Fruit fly (Drosophila melanogaster) whole organism, embryonic: ENCODE data around the gene CG11674.
A peak's percentile ranks its signal among the peaks of the same experiment; 100 is the strongest.

ENCODE experiments used
- Bteb2 ChIP-seq: fragments of 200-800 bp; sonication (Bioruptor generic); optimal IDR thresholded peaks from 2 replicates; lab custom pipeline; 2016; ENCODE audit warnings: missing biosample characterization, missing genetic modification characterization
- C15 ChIP-seq: fragments of 200-800 bp; sonication (Bioruptor generic); IDR thresholded peaks from 3 replicates; pipeline ENCODE4 v1.3.6; 2022; ENCODE audit warnings: missing biosample characterization, missing genetic modification characterization
- CG13894 ChIP-seq: fragments of 200-800 bp; sonication (Bioruptor generic); optimal IDR thresholded peaks from 3 replicates; lab custom pipeline; 2018; ENCODE audit warnings: missing biosample characterization, mild to moderate bottlenecking, missing genetic modification characterization, moderate library complexity
- CG15011 ChIP-seq: fragments of 200-800 bp; sonication (Bioruptor generic); optimal IDR thresholded peaks from 3 replicates; lab custom pipeline; 2018; ENCODE audit warnings: missing biosample characterization, mild to moderate bottlenecking, missing genetic modification characterization
- CG16813 ChIP-seq: fragments of 200-800 bp; sonication (Bioruptor generic); IDR thresholded peaks from 3 replicates; pipeline ENCODE4 v1.3.6; 2022; ENCODE audit warnings: missing biosample characterization, missing genetic modification characterization; ENCODE audit not compliant: partially characterized antibody
- CG17568 ChIP-seq: fragments of 200-800 bp; sonication (Bioruptor generic); optimal IDR thresholded peaks from 2 replicates; lab custom pipeline; 2018; ENCODE audit warnings: missing biosample characterization, mild to moderate bottlenecking, missing genetic modification characterization, moderate library complexity
- CG18476 ChIP-seq: fragments of 200-800 bp; sonication (Bioruptor generic); optimal IDR thresholded peaks from 2 replicates; lab custom pipeline; 2016; ENCODE audit warnings: missing biosample characterization, mild to moderate bottlenecking, missing genetic modification characterization
- CG34224 ChIP-seq: fragments of 200-800 bp; sonication (Bioruptor generic); IDR thresholded peaks from 3 replicates; pipeline ENCODE4 v1.3.6; 2022; ENCODE audit warnings: missing biosample characterization, missing genetic modification characterization; ENCODE audit not compliant: partially characterized antibody
- CG5180 ChIP-seq: fragments of 200-800 bp; sonication (Bioruptor generic); optimal IDR thresholded peaks from 3 replicates; lab custom pipeline; 2017; ENCODE audit warnings: missing biosample characterization, missing genetic modification characterization, mild to moderate bottlenecking, moderate library complexity, missing genetic modification reagents
- CG6683 ChIP-seq: fragments of 200-800 bp; sonication (Bioruptor generic); optimal IDR thresholded peaks from 2 replicates; lab custom pipeline; 2017; ENCODE audit warnings: missing biosample characterization, mild to moderate bottlenecking, missing genetic modification characterization, missing genetic modification reagents
- CG7556 ChIP-seq: fragments of 200-800 bp; sonication (Bioruptor generic); optimal IDR thresholded peaks from 2 replicates; lab custom pipeline; 2017; ENCODE audit warnings: missing biosample characterization, mild to moderate bottlenecking, missing genetic modification characterization
- CG8478 ChIP-seq: fragments of >200 bp; optimal IDR thresholded peaks from 2 replicates; lab custom pipeline; 2018
- CG9727 ChIP-seq: fragments of 200-800 bp; sonication (Bioruptor generic); optimal IDR thresholded peaks from 3 replicates; lab custom pipeline; 2017; ENCODE audit warnings: missing biosample characterization, mild to moderate bottlenecking, missing genetic modification characterization
- CHES-1-like ChIP-seq: fragments of 200-800 bp; sonication (Bioruptor generic); optimal IDR thresholded peaks from 2 replicates; lab custom pipeline; 2016; ENCODE audit warnings: missing biosample characterization, missing genetic modification characterization
- CTCF ChIP-seq: fragments of 200-800 bp; sonication (Bioruptor generic); optimal IDR thresholded peaks from 2 replicates; lab custom pipeline; 2017; ENCODE audit warnings: missing biosample characterization, mild to moderate bottlenecking, missing genetic modification characterization, moderate library complexity
- Doc3 ChIP-seq: fragments of 200-800 bp; sonication (Bioruptor generic); IDR thresholded peaks from 3 replicates; pipeline ENCODE4 v1.3.6; 2022; ENCODE audit warnings: missing biosample characterization, missing genetic modification characterization; ENCODE audit not compliant: partially characterized antibody
- HHEX ChIP-seq: fragments of 200-800 bp; sonication (Bioruptor generic); optimal IDR thresholded peaks from 3 replicates; lab custom pipeline; 2017; ENCODE audit warnings: missing biosample characterization, mild to moderate bottlenecking, missing genetic modification characterization, missing genetic modification reagents
- HLH3B ChIP-seq: fragments of 200-800 bp; sonication (Bioruptor generic); IDR thresholded peaks from 2 replicates; pipeline ENCODE4 v1.3.6; 2022; ENCODE audit warnings: missing biosample characterization, missing genetic modification characterization
- HLHmδ ChIP-seq: fragments of 200-800 bp; sonication (Bioruptor generic); optimal IDR thresholded peaks from 2 replicates; lab custom pipeline; 2018; ENCODE audit warnings: missing biosample characterization, mild to moderate bottlenecking, missing genetic modification characterization, moderate library complexity
- Max ChIP-seq: fragments of 200-800 bp; sonication (Bioruptor generic); optimal IDR thresholded peaks from 2 replicates; lab custom pipeline; 2016; ENCODE audit warnings: missing biosample characterization, mild to moderate bottlenecking, missing genetic modification characterization
- Med ChIP-seq: fragments of 200-800 bp; sonication (Bioruptor generic); peaks from one replicate; lab custom pipeline; 2016; ENCODE audit warnings: missing biosample characterization, missing genetic modification characterization, mild to moderate bottlenecking, inconsistent platforms, moderate library complexity
- Rfx ChIP-seq: fragments of 200-800 bp; sonication (Bioruptor generic); IDR thresholded peaks from 2 replicates; pipeline ENCODE4 v1.3.6; 2022; ENCODE audit warnings: missing biosample characterization, missing genetic modification characterization
- Trl ChIP-seq, 3 experiments: fragments of >200 bp in 2 of 3; fragments of 200-800 bp in 1 of 3; sonication (Bioruptor generic) in 1 of 3; optimal IDR thresholded peaks; 2 replicates in 1 of 3; 3 replicates in 2 of 3; lab custom pipeline; 2016 to 2017; ENCODE audit warnings: missing biosample characterization in 1 of 3, missing genetic modification characterization in 1 of 3
- ac ChIP-seq: fragments of 200-800 bp; sonication (Bioruptor generic); optimal IDR thresholded peaks from 3 replicates; lab custom pipeline; 2017; ENCODE audit warnings: missing biosample characterization, mild to moderate bottlenecking, missing genetic modification characterization
- amos ChIP-seq: fragments of 200-800 bp; sonication (Bioruptor generic); IDR thresholded peaks from 2 replicates; pipeline ENCODE4 v1.3.6; 2022; ENCODE audit warnings: missing biosample characterization, missing genetic modification characterization; ENCODE audit not compliant: partially characterized antibody
- ase ChIP-seq: fragments of 200-800 bp; sonication (Bioruptor generic); IDR thresholded peaks from 3 replicates; pipeline ENCODE4 v1.3.6; 2022; ENCODE audit warnings: missing biosample characterization, missing genetic modification characterization
- bbx ChIP-seq: fragments of 200-800 bp; sonication (Bioruptor generic); IDR thresholded peaks from 2 replicates; pipeline ENCODE4 v1.3.6; 2022; ENCODE audit warnings: missing biosample characterization, missing genetic modification characterization; ENCODE audit not compliant: partially characterized antibody
- bigmax ChIP-seq: fragments of 200-800 bp; sonication (Bioruptor generic); optimal IDR thresholded peaks from 2 replicates; lab custom pipeline; 2018; ENCODE audit warnings: missing biosample characterization, mild to moderate bottlenecking, missing genetic modification characterization
- bowl ChIP-seq: fragments of 200-800 bp; sonication (Bioruptor generic); IDR thresholded peaks from 2 replicates; pipeline ENCODE4 v1.3.6; 2022; ENCODE audit warnings: missing biosample characterization, missing genetic modification characterization
- crol ChIP-seq: fragments of 200-800 bp; sonication (Bioruptor generic); IDR thresholded peaks from 2 replicates; pipeline ENCODE4 v1.3.6; 2022; ENCODE audit warnings: missing biosample characterization, missing genetic modification characterization
- cwo ChIP-seq: fragments of 200-800 bp; sonication (Bioruptor generic); optimal IDR thresholded peaks from 3 replicates; lab custom pipeline; 2017; ENCODE audit warnings: missing biosample characterization, missing genetic modification characterization, mild to moderate bottlenecking, moderate library complexity, missing genetic modification reagents
- ewg ChIP-seq: fragments of 200-800 bp; sonication (Bioruptor generic); optimal IDR thresholded peaks from 3 replicates; lab custom pipeline; 2017; ENCODE audit warnings: mild to moderate bottlenecking, missing biosample characterization, missing genetic modification reagents, missing genetic modification characterization
- fd102C ChIP-seq: fragments of 200-800 bp; sonication (Bioruptor generic); optimal IDR thresholded peaks from 2 replicates; lab custom pipeline; 2018; ENCODE audit warnings: missing biosample characterization, mild to moderate bottlenecking, missing genetic modification characterization, moderate library complexity
- ftz-f1 ChIP-seq: fragments of 200-800 bp; sonication (Bioruptor generic); optimal IDR thresholded peaks from 2 replicates; lab custom pipeline; 2016; ENCODE audit warnings: missing biosample characterization, missing genetic modification characterization
- ind ChIP-seq: fragments of 200-800 bp; sonication (Bioruptor generic); optimal IDR thresholded peaks from 3 replicates; lab custom pipeline; 2016; ENCODE audit warnings: missing biosample characterization, missing genetic modification characterization
- jing ChIP-seq: fragments of 200-800 bp; sonication (Bioruptor generic); optimal IDR thresholded peaks from 2 replicates; lab custom pipeline; 2018; ENCODE audit warnings: missing biosample characterization, mild to moderate bottlenecking, missing genetic modification characterization
- lab ChIP-seq: fragments of 200-800 bp; sonication (Bioruptor generic); optimal IDR thresholded peaks from 3 replicates; lab custom pipeline; 2017; ENCODE audit warnings: missing biosample characterization, missing genetic modification characterization, mild to moderate bottlenecking, moderate library complexity, missing genetic modification reagents
- lmd ChIP-seq: fragments of 200-800 bp; sonication (Bioruptor generic); IDR thresholded peaks from 2 replicates; pipeline ENCODE4 v1.3.6; 2022; ENCODE audit warnings: missing biosample characterization, missing genetic modification characterization
- nerfin-2 ChIP-seq: fragments of 200-800 bp; sonication (Bioruptor generic); IDR thresholded peaks from 2 replicates; pipeline ENCODE4 v1.3.6; 2022; ENCODE audit warnings: missing biosample characterization, missing genetic modification characterization; ENCODE audit not compliant: partially characterized antibody
- nom ChIP-seq: fragments of 200-800 bp; sonication (Bioruptor generic); optimal IDR thresholded peaks from 2 replicates; lab custom pipeline; 2017; ENCODE audit warnings: missing biosample characterization, missing genetic modification characterization, mild to moderate bottlenecking, moderate library complexity, missing genetic modification reagents
- pita ChIP-seq: fragments of 200-800 bp; sonication (Bioruptor generic); optimal IDR thresholded peaks from 2 replicates; lab custom pipeline; 2017; ENCODE audit warnings: missing biosample characterization, mild to moderate bottlenecking, missing genetic modification characterization
- pum ChIP-seq: fragments of 200-800 bp; sonication (Bioruptor generic); optimal IDR thresholded peaks from 2 replicates; lab custom pipeline; 2016; ENCODE audit warnings: missing biosample characterization, missing genetic modification characterization
- rib ChIP-seq: fragments of 200-800 bp; sonication (Bioruptor generic); IDR thresholded peaks from 2 replicates; pipeline ENCODE4 v1.3.6; 2022; ENCODE audit warnings: missing biosample characterization, missing genetic modification characterization
- scrt ChIP-seq: fragments of 200-800 bp; sonication (Bioruptor generic); optimal IDR thresholded peaks from 2 replicates; lab custom pipeline; 2018; ENCODE audit warnings: missing biosample characterization, mild to moderate bottlenecking, missing genetic modification characterization, moderate library complexity
- ssp ChIP-seq: fragments of 200-800 bp; sonication (Bioruptor generic); IDR thresholded peaks from 2 replicates; pipeline ENCODE4 v1.3.6; 2022; ENCODE audit warnings: missing biosample characterization, missing genetic modification characterization
- trem ChIP-seq: fragments of 200-800 bp; optimal IDR thresholded peaks from 3 replicates; lab custom pipeline; 2019; ENCODE audit warnings: missing biosample characterization, mild to moderate bottlenecking, missing genetic modification characterization, moderate library complexity
- tup ChIP-seq: fragments of 200-800 bp; sonication (Bioruptor generic); optimal IDR thresholded peaks from 2 replicates; lab custom pipeline; 2016; ENCODE audit warnings: missing biosample characterization, mild to moderate bottlenecking, missing genetic modification characterization, moderate library complexity
- unc-4 ChIP-seq: fragments of 200-800 bp; sonication (Bioruptor generic); IDR thresholded peaks from 2 replicates; pipeline ENCODE4 v1.3.6; 2022; ENCODE audit warnings: missing biosample characterization, missing genetic modification characterization; ENCODE audit not compliant: partially characterized antibody
- wdn ChIP-seq: fragments of 200-800 bp; sonication (Bioruptor generic); IDR thresholded peaks from 2 replicates; pipeline ENCODE4 v1.3.6; 2022; ENCODE audit warnings: missing biosample characterization, missing genetic modification characterization
- yki ChIP-seq: fragments of >200 bp; optimal IDR thresholded peaks from 3 replicates; lab custom pipeline; 2018

The CG11674 gene

DNA sequence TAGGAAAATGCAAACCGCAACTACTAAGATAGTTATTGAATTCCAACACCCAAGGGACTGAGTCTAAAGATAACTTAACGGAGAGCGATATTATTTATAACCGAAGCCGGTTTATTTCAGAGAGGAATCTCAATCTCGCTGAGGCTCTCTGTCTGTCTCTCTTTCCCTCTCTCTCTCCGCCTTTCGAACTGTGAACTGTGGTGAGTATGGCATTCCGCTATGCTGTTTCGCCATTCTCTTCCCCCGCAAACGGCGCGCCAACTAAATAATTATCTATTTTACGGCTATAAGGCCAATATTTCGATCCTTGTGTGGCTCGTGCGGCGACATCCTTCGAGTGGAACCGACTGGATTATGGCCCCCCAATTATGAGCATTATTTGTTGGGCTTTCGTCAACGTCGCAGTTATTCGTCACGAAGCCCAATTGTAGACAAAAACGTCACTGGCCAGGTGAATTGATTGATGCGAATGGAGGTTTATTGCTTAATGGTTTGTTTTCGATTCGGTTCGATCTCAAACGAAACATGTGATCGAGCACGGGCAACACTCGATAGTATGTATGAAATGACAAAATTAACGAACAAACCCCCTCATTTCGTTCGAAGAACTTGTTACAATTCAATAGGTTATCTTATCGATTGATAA, 13.4 kb downstream of the CG11674 start (continued):
- TF ChIP-seq ac (GFP tag; lab: Kevin White, UChicago) (no peak), crol (peak; percentile 86), scrt (GFP tag; lab: Kevin White, UChicago) (no peak), CG16813 (no peak), wdn (no peak), HHEX (GFP tag; lab: Kevin White, UChicago) (no peak), trem (tag; lab: Kevin White, UChicago) (no peak), lmd (GFP tag; lab: Robert Waterston, UW) (no peak), ssp (GFP tag; lab: Robert Waterston, UW) (no peak), CG18476 (GFP tag; lab: Kevin White, UChicago) (no peak), cwo (no peak), HLHmδ (GFP tag; lab: Kevin White, UChicago) (no peak), CG9727 (no peak), C15 (no peak), ind (GFP tag; lab: Kevin White, UChicago) (no peak), ftz-f1 (GFP tag; lab: Kevin White, UChicago) (no peak), yki (lab: Kevin White, UChicago) (peak; percentile 83), fd102C (no peak), CG8478 (no peak), Bteb2 (GFP tag; lab: Kevin White, UChicago) (no peak), CTCF (GFP tag; lab: Kevin White, UChicago) (no peak), amos (GFP tag; lab: Robert Waterston, UW) (no peak; the same call in 1 of the 2 replicates), Trl (optimal IDR thresholded peaks at IDR 0.05; lab: Kevin White, UChicago) (peak; percentile 85 to 94), Trl (GFP tag; optimal IDR thresholded peaks at IDR 0.05; lab: Kevin White, UChicago) (no peak), pita (GFP tag; lab: Kevin White, UChicago) (no peak), unc-4 (0 out of 2 replicates have a peak, but pooled peaks have one; percentile 19), tup (GFP tag; lab: Kevin White, UChicago) (no peak), CG5180 (GFP tag; lab: Kevin White, UChicago) (peak; percentile 92), jing (GFP tag; lab: Kevin White, UChicago) (no peak), Rfx (GFP tag; lab: Robert Waterston, UW) (no peak), pum (no peak), bowl (GFP tag; lab: Robert Waterston, UW) (no peak), lab (GFP tag; lab: Kevin White, UChicago) (peak; percentile 24), CG7556 (GFP tag; lab: Kevin White, UChicago) (no peak), ewg (GFP tag; lab: Kevin White, UChicago) (no peak), CG6683 (no peak), nerfin-2 (GFP tag; lab: Robert Waterston, UW) (no peak), CG15011 (GFP tag; lab: Kevin White, UChicago) (no peak), rib (no peak), CG34224 (GFP tag; lab: Robert Waterston, UW) (peak; percentile 41; the same call in 1 of the 3 replicates), bigmax (GFP tag; lab: Kevin White, UChicago) (no peak), Max (no peak), bbx (GFP tag; lab: Robert Waterston, UW) (0 out of 2 replicates have a peak, but pooled peaks have one; percentile 31), nom (peak; percentile 69), CG13894 (tag; lab: Kevin White, UChicago) (peak; percentile 34), CHES-1-like (GFP tag; lab: Kevin White, UChicago) (no peak), HLH3B (GFP tag; lab: Robert Waterston, UW) (no peak), ase (GFP tag; lab: Robert Waterston, UW) (no peak), Doc3 (GFP tag; lab: Robert Waterston, UW) (no peak), CG17568 (peak; percentile 4), Med (GFP tag; lab: Kevin White, UChicago) (peak; percentile 57)
